Fruit fly (Drosophila melanogaster) whole organism, embryonic: ENCODE data around the gene Tango1.

Experiments used
- ATbp ChIP-seq: fragments of 200-800 bp; sonication (Bioruptor generic); optimal IDR thresholded peaks from 2 replicates; lab custom pipeline; 2017; ENCODE audit warnings: missing biosample characterization, mild to moderate bottlenecking, missing genetic modification characterization, missing genetic modification reagents
- Awh ChIP-seq: fragments of 200-800 bp; sonication (Bioruptor generic); IDR thresholded peaks from 2 replicates; pipeline ENCODE4, ENCODE4 v1.3.6; 2022; ENCODE audit warnings: missing biosample characterization, missing genetic modification characterization
- BEAF-32 ChIP-seq: fragments of 200-800 bp; sonication (Bioruptor generic); optimal IDR thresholded peaks from 3 replicates; lab custom pipeline; 2017; ENCODE audit warnings: missing biosample characterization, missing genetic modification characterization, mild to moderate bottlenecking, moderate library complexity, missing genetic modification reagents
- CG1024 ChIP-seq: fragments of 200-800 bp; sonication (Bioruptor generic); IDR thresholded peaks from 2 replicates; pipeline ENCODE4 v1.3.6; 2022; ENCODE audit warnings: missing biosample characterization, missing genetic modification characterization
- CG10321 ChIP-seq: fragments of 200-800 bp; sonication (Bioruptor generic); IDR thresholded peaks from 2 replicates; pipeline ENCODE4 v1.3.6; 2022; ENCODE audit warnings: missing biosample characterization, missing genetic modification characterization
- CG11723 ChIP-seq: fragments of 200-800 bp; sonication (Bioruptor generic); optimal IDR thresholded peaks from 2 replicates; lab custom pipeline; 2017; ENCODE audit warnings: missing biosample characterization, mild to moderate bottlenecking, missing genetic modification characterization
- CG12071 ChIP-seq: fragments of 200-800 bp; sonication (Bioruptor generic); optimal IDR thresholded peaks from 3 replicates; lab custom pipeline; 2018; ENCODE audit warnings: missing biosample characterization, mild to moderate bottlenecking, missing genetic modification characterization
- CG15601 ChIP-seq: fragments of 200-800 bp; sonication (Bioruptor generic); optimal IDR thresholded peaks from 3 replicates; lab custom pipeline; 2019; ENCODE audit warnings: missing biosample characterization, mild to moderate bottlenecking, missing genetic modification characterization, moderate library complexity
- CG17385 ChIP-seq: fragments of 200-800 bp; sonication (Bioruptor generic); optimal IDR thresholded peaks from 3 replicates; lab custom pipeline; 2018; ENCODE audit warnings: missing biosample characterization, mild to moderate bottlenecking, missing genetic modification characterization
- CG17568 ChIP-seq: fragments of 200-800 bp; sonication (Bioruptor generic); optimal IDR thresholded peaks from 2 replicates; lab custom pipeline; 2018; ENCODE audit warnings: missing biosample characterization, mild to moderate bottlenecking, missing genetic modification characterization, moderate library complexity
- CG17612 ChIP-seq: fragments of 200-800 bp; sonication (Bioruptor generic); IDR thresholded peaks from 2 replicates; pipeline ENCODE4 v1.3.6; 2022; ENCODE audit warnings: missing biosample characterization, missing genetic modification characterization
- CG18476 ChIP-seq: fragments of 200-800 bp; sonication (Bioruptor generic); optimal IDR thresholded peaks from 2 replicates; lab custom pipeline; 2016; ENCODE audit warnings: missing biosample characterization, mild to moderate bottlenecking, missing genetic modification characterization
- CG31365 ChIP-seq: fragments of 200-800 bp; sonication (Bioruptor generic); optimal IDR thresholded peaks from 2 replicates; lab custom pipeline; 2018; ENCODE audit warnings: missing biosample characterization, mild to moderate bottlenecking, missing genetic modification characterization
- CG31388 ChIP-seq: fragments of 200-800 bp; sonication (Bioruptor generic); optimal IDR thresholded peaks from 2 replicates; lab custom pipeline; 2016; ENCODE audit warnings: missing biosample characterization, missing genetic modification characterization
- CG3281 ChIP-seq: fragments of 200-800 bp; sonication (Bioruptor generic); optimal IDR thresholded peaks from 3 replicates; lab custom pipeline; 2017; ENCODE audit warnings: missing biosample characterization, mild to moderate bottlenecking, missing genetic modification characterization
- CG34376 ChIP-seq: fragments of 200-800 bp; sonication (Bioruptor generic); optimal IDR thresholded peaks from 2 replicates; lab custom pipeline; 2018; ENCODE audit warnings: missing biosample characterization, mild to moderate bottlenecking, missing genetic modification characterization
- CG4360 ChIP-seq: fragments of 200-800 bp; sonication (Bioruptor generic); IDR thresholded peaks from 2 replicates; pipeline ENCODE4 v1.3.6; 2022; ENCODE audit warnings: missing biosample characterization, missing genetic modification characterization
- CG4424 ChIP-seq: fragments of 200-800 bp; sonication (Bioruptor generic); optimal IDR thresholded peaks from 3 replicates; lab custom pipeline; 2016; ENCODE audit warnings: missing biosample characterization, missing genetic modification characterization
- CG7271 ChIP-seq: fragments of 200-800 bp; sonication (Bioruptor generic); optimal IDR thresholded peaks from 2 replicates; lab custom pipeline; 2018; ENCODE audit warnings: missing biosample characterization, mild to moderate bottlenecking, missing genetic modification characterization, moderate library complexity
- CG7928 ChIP-seq: fragments of 200-800 bp; sonication (Bioruptor generic); optimal IDR thresholded peaks from 2 replicates; lab custom pipeline; 2017; ENCODE audit warnings: missing biosample characterization, mild to moderate bottlenecking, missing genetic modification characterization
- CG7963 ChIP-seq: fragments of 200-800 bp; sonication (Bioruptor generic); IDR thresholded peaks from 3 replicates; pipeline ENCODE4 v1.3.6; 2022; ENCODE audit warnings: missing biosample characterization, missing genetic modification characterization; ENCODE audit not compliant: partially characterized antibody
- CG8359 ChIP-seq: fragments of 200-800 bp; sonication (Bioruptor generic); optimal IDR thresholded peaks from 2 replicates; lab custom pipeline; 2017; ENCODE audit warnings: missing biosample characterization, mild to moderate bottlenecking, missing genetic modification characterization, borderline replicate concordance
- CG8765 ChIP-seq: fragments of 200-800 bp; sonication (Bioruptor generic); IDR thresholded peaks from 2 replicates; pipeline ENCODE4 v1.3.6; 2022; ENCODE audit warnings: missing biosample characterization, missing genetic modification characterization
- Camta ChIP-seq: fragments of 200-800 bp; sonication (Bioruptor generic); optimal IDR thresholded peaks from 2 replicates; lab custom pipeline; 2016; ENCODE audit warnings: missing biosample characterization, missing genetic modification characterization
- Eip74EF ChIP-seq, 2 experiments: fragments of 200-800 bp in 1 of 2; fragments of >200 bp in 1 of 2; sonication (Bioruptor generic) in 1 of 2; optimal IDR thresholded peaks; 2 replicates each; lab custom pipeline; 2017 to 2019; ENCODE audit warnings: missing biosample characterization in 2 of 2, missing genetic modification characterization in 2 of 2, mild to moderate bottlenecking in 1 of 2, moderate library complexity in 1 of 2
- H2.0 ChIP-seq: fragments of 200-800 bp; sonication (Bioruptor generic); IDR thresholded peaks from 2 replicates; pipeline ENCODE4 v1.3.6; 2022; ENCODE audit warnings: missing biosample characterization, missing genetic modification characterization
- Mad ChIP-seq: fragments of 200-800 bp; sonication (Bioruptor generic); optimal IDR thresholded peaks from 2 replicates; lab custom pipeline; 2016; ENCODE audit warnings: missing biosample characterization, missing genetic modification characterization
- Mrtf ChIP-seq: fragments of 200-800 bp; sonication (Bioruptor generic); IDR thresholded peaks from 3 replicates; pipeline ENCODE4 v1.3.6; 2022; ENCODE audit warnings: missing biosample characterization, missing genetic modification characterization
- NfI ChIP-seq: fragments of 200-800 bp; sonication (Bioruptor generic); optimal IDR thresholded peaks from 3 replicates; lab custom pipeline; 2018; ENCODE audit warnings: missing biosample characterization, mild to moderate bottlenecking, missing genetic modification characterization, moderate library complexity
- Sry-δ ChIP-seq: fragments of 200-800 bp; sonication (Bioruptor generic); optimal IDR thresholded peaks from 2 replicates; lab custom pipeline; 2016; ENCODE audit warnings: missing biosample characterization, missing genetic modification characterization
- Taf1 ChIP-seq: fragments of 200-800 bp; sonication (Bioruptor generic); IDR thresholded peaks from 2 replicates; pipeline ENCODE4 v1.3.6; 2022; ENCODE audit warnings: missing biosample characterization, missing genetic modification characterization
- aop ChIP-seq: fragments of 200-800 bp; sonication (Bioruptor generic); IDR thresholded peaks from 2 replicates; pipeline ENCODE4 v1.3.6; 2022; ENCODE audit warnings: missing biosample characterization, missing genetic modification characterization
- crol ChIP-seq: fragments of 200-800 bp; sonication (Bioruptor generic); IDR thresholded peaks from 2 replicates; pipeline ENCODE4 v1.3.6; 2022; ENCODE audit warnings: missing biosample characterization, missing genetic modification characterization
- emc ChIP-seq: fragments of 200-800 bp; sonication (Bioruptor generic); optimal IDR thresholded peaks from 2 replicates; lab custom pipeline; 2016; ENCODE audit warnings: missing biosample characterization, missing genetic modification characterization
- esg ChIP-seq: fragments of 200-800 bp; sonication (Bioruptor generic); conservative IDR thresholded peaks from 2 replicates; pipeline ENCODE4 v1.3.6; 2022; ENCODE audit warnings: missing biosample characterization, missing genetic modification characterization
- ftz-f1 ChIP-seq: fragments of 200-800 bp; sonication (Bioruptor generic); optimal IDR thresholded peaks from 2 replicates; lab custom pipeline; 2016; ENCODE audit warnings: missing biosample characterization, missing genetic modification characterization
- fu2 ChIP-seq: fragments of 200-800 bp; sonication (Bioruptor generic); optimal IDR thresholded peaks from 2 replicates; lab custom pipeline; 2016; ENCODE audit warnings: missing biosample characterization, missing genetic modification characterization
- gsb ChIP-seq: fragments of 200-800 bp; sonication (Bioruptor generic); IDR thresholded peaks from 2 replicates; pipeline ENCODE4 v1.3.6; 2022; ENCODE audit warnings: missing biosample characterization, missing genetic modification characterization
- hbn ChIP-seq: fragments of 200-800 bp; sonication (Bioruptor generic); IDR thresholded peaks from 2 replicates; pipeline ENCODE4 v1.3.6; 2022; ENCODE audit warnings: missing biosample characterization, missing genetic modification characterization; ENCODE audit not compliant: partially characterized antibody
- inv ChIP-seq: fragments of 200-800 bp; sonication (Bioruptor generic); IDR thresholded peaks from 2 replicates; pipeline ENCODE4 v1.3.6; 2022; ENCODE audit warnings: missing biosample characterization, missing genetic modification characterization; ENCODE audit not compliant: partially characterized antibody
- jigr1 ChIP-seq: fragments of 200-800 bp; sonication (Bioruptor generic); IDR thresholded peaks from 3 replicates; pipeline ENCODE4 v1.3.6; 2022; ENCODE audit warnings: missing biosample characterization, missing genetic modification characterization
- jing ChIP-seq: fragments of 200-800 bp; sonication (Bioruptor generic); optimal IDR thresholded peaks from 2 replicates; lab custom pipeline; 2018; ENCODE audit warnings: missing biosample characterization, mild to moderate bottlenecking, missing genetic modification characterization
- lab ChIP-seq: fragments of 200-800 bp; sonication (Bioruptor generic); optimal IDR thresholded peaks from 3 replicates; lab custom pipeline; 2017; ENCODE audit warnings: missing biosample characterization, missing genetic modification characterization, mild to moderate bottlenecking, moderate library complexity, missing genetic modification reagents
- p53 ChIP-seq: fragments of 200-800 bp; sonication (Bioruptor generic); optimal IDR thresholded peaks from 2 replicates; lab custom pipeline; 2016; ENCODE audit warnings: missing biosample characterization, missing genetic modification characterization
- ranshi ChIP-seq: fragments of 200-800 bp; sonication (Bioruptor generic); IDR thresholded peaks from 2 replicates; pipeline ENCODE4 v1.3.6; 2022; ENCODE audit warnings: missing biosample characterization, missing genetic modification characterization
- sens-2 ChIP-seq: fragments of 200-800 bp; sonication (Bioruptor generic); IDR thresholded peaks from 2 replicates; pipeline ENCODE4 v1.3.6; 2022; ENCODE audit warnings: missing biosample characterization, missing genetic modification characterization
- slbo ChIP-seq: fragments of 200-800 bp; sonication (Bioruptor generic); IDR thresholded peaks from 2 replicates; pipeline ENCODE4 v1.3.6; 2022; ENCODE audit warnings: missing biosample characterization, missing genetic modification characterization
- tin ChIP-seq: fragments of 200-800 bp; sonication (Bioruptor generic); optimal IDR thresholded peaks from 3 replicates; lab custom pipeline; 2016; ENCODE audit warnings: missing biosample characterization, missing genetic modification characterization
- tx ChIP-seq: fragments of 200-800 bp; sonication (Bioruptor generic); optimal IDR thresholded peaks from 2 replicates; lab custom pipeline; 2016; ENCODE audit warnings: missing biosample characterization, missing genetic modification characterization
- usp ChIP-seq: fragments of >200 bp; optimal IDR thresholded peaks from 2 replicates; lab custom pipeline; 2017; ENCODE audit warnings: missing biosample characterization, missing genetic modification characterization

The Tango1 gene

dm6 chr2L:6648163-6648628 is 992 bp upstream of the Tango1 start (continued):
- TF ChIP-seq CG10321 (GFP tag; lab: Robert Waterston, UW) (peak; percentile 75), inv (GFP tag; lab: Robert Waterston, UW) (no peak), Camta (GFP tag; lab: Kevin White, UChicago) (peak; percentile 94), CG7963 (no peak), CG15601 (tag; lab: Kevin White, UChicago) (peak; percentile 92), CG17612 (GFP tag; lab: Robert Waterston, UW) (peak; percentile 85), CG11723 (peak; percentile 93), sens-2 (GFP tag; lab: Robert Waterston, UW) (peak; percentile 78), CG4360 (GFP tag; lab: Robert Waterston, UW) (no peak; the same call in 1 of the 2 replicates), hbn (GFP tag; lab: Robert Waterston, UW) (no peak), NfI (GFP tag; lab: Kevin White, UChicago) (peak; percentile 96), CG12071 (GFP tag; lab: Kevin White, UChicago) (peak; percentile 85), ATbp (peak; percentile 92), gsb (GFP tag; lab: Robert Waterston, UW) (peak; percentile 86), Sry-δ (GFP tag; lab: Kevin White, UChicago) (peak; percentile 56), CG17568 (GFP tag; lab: Kevin White, UChicago) (peak; percentile 87), p53 (GFP tag; lab: Kevin White, UChicago) (peak; percentile 83), tx (GFP tag; lab: Kevin White, UChicago) (peak; percentile 89), CG7928 (GFP tag; lab: Kevin White, UChicago) (peak; percentile 77), Mad (GFP tag; lab: Kevin White, UChicago) (peak; percentile 95), aop (GFP tag; lab: Robert Waterston, UW) (no peak), emc (GFP tag; lab: Kevin White, UChicago) (peak; percentile 86), jing (GFP tag; lab: Kevin White, UChicago) (peak; percentile 87), CG31365 (tag; lab: Kevin White, UChicago) (peak; percentile 74), CG4424 (GFP tag; lab: Kevin White, UChicago) (peak; percentile 95), slbo (GFP tag; lab: Robert Waterston, UW) (peak; percentile 95), Mrtf (GFP tag; lab: Robert Waterston, UW) (peak; percentile 91), jigr1 (GFP tag; lab: Robert Waterston, UW) (peak; percentile 82), CG1024 (GFP tag; lab: Robert Waterston, UW) (peak; percentile 75), CG8359 (GFP tag; lab: Kevin White, UChicago) (peak; percentile 85), CG8765 (GFP tag; lab: Robert Waterston, UW) (peak; percentile 76; the same call in 1 of the 2 replicates), Taf1 (GFP tag; lab: Robert Waterston, UW) (peak; percentile 84), ftz-f1 (GFP tag; lab: Kevin White, UChicago) (peak; percentile 22), BEAF-32 (GFP tag; lab: Kevin White, UChicago) (peak; percentile 46), CG17385 (GFP tag; lab: Kevin White, UChicago) (peak; percentile 92), fu2 (GFP tag; lab: Kevin White, UChicago) (peak; percentile 91), Eip74EF (GFP tag; optimal IDR thresholded peaks at IDR 0.05; lab: Kevin White, UChicago) (peak in 1 of 2 experiments; percentile 92), crol (GFP tag; lab: Robert Waterston, UW) (peak; percentile 48), CG34376 (GFP tag; lab: Kevin White, UChicago) (peak; percentile 95), tin (peak; percentile 96), usp (GFP tag; lab: Kevin White, UChicago) (no peak), Awh (GFP tag; lab: Robert Waterston, UW) (peak; percentile 81), lab (peak; percentile 98), H2.0 (peak; percentile 91), CG18476 (peak; percentile 95), CG31388 (peak; percentile 77), esg (GFP tag; lab: Robert Waterston, UW) (peak; percentile 94), ranshi (GFP tag; lab: Robert Waterston, UW) (peak; percentile 92), CG3281 (GFP tag; lab: Kevin White, UChicago) (peak; percentile 97), CG7271 (tag; lab: Kevin White, UChicago) (peak; percentile 74)
